Fruit fly (Drosophila melanogaster): ENCODE results near the gene Alg1.

Gene Alg1

DNA sequence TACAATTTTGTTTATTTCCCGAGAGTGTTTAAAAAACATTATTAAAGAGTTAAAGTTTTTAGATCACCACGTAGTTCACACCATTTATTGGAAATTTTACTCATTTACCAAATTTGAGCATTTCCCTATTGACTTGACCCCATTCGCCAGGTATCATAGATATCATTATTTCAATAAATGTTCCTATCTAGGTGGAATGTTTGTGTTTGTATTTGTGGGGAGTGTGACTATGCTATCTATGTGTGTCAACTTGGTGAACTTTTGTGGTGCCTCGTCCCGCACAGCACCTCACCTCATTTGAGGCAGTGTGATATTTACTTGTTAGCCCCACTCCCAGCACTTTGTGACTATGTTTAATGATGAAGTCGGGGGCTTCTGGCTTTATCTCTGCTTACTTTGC lies 17.7 kb upstream of the Alg1 start (continued):
- TF ChIP-seq CG17385 (GFP tag; optimal IDR thresholded peaks at IDR 0.05) (peak; percentile 23), CG6254 (GFP tag; optimal IDR thresholded peaks at IDR 0.05) (peak; percentile 5), Lhr (GFP tag; optimal IDR thresholded peaks at IDR 0.05) (peak; percentile 11), E2f1 (GFP tag; IDR thresholded peaks at IDR 0.05) (0 out of 2 replicates have a peak, but pooled peaks have one; percentile 11), gro (GFP tag; optimal IDR thresholded peaks at IDR 0.05) (no peak), ind (GFP tag; optimal IDR thresholded peaks at IDR 0.05) (no peak), onecut (GFP tag; IDR thresholded peaks at IDR 0.05) (peak; percentile 44), D19A (tag; optimal IDR thresholded peaks at IDR 0.05) (peak; percentile 15), nerfin-1 (tag; optimal IDR thresholded peaks at IDR 0.05) (peak; percentile 31), chinmo (GFP tag; IDR thresholded peaks at IDR 0.05; ENCODE audit: partially characterized antibody) (no peak), ap (GFP tag; IDR thresholded peaks at IDR 0.05) (no peak), CG7271 (tag; optimal IDR thresholded peaks at IDR 0.05) (no peak), otp (GFP tag; IDR thresholded peaks at IDR 0.05) (0 out of 3 replicates have a peak, but pooled peaks have one; percentile 5), CG16863 (GFP tag; optimal IDR thresholded peaks at IDR 0.05) (no peak), CG13287 (GFP tag; IDR thresholded peaks at IDR 0.05; ENCODE audit: partially characterized antibody) (no peak), CrebB (tag; optimal IDR thresholded peaks at IDR 0.05) (peak; percentile 53), sens (GFP tag) (peak; percentile 74), CG12071 (GFP tag; optimal IDR thresholded peaks at IDR 0.05) (peak; percentile 29), Eip74EF (GFP tag; optimal IDR thresholded peaks at IDR 0.05) (peak in 1 of 2 experiments; percentile 64), CG31441 (GFP tag; IDR thresholded peaks at IDR 0.05) (peak; percentile 48), Hmr (GFP tag; optimal IDR thresholded peaks at IDR 0.05) (no peak), kah (GFP tag; optimal IDR thresholded peaks at IDR 0.05) (peak; percentile 3), zfh1 (GFP tag; IDR thresholded peaks at IDR 0.05) (0 out of 3 replicates have a peak, but pooled peaks have one; percentile 29), trh (GFP tag; optimal IDR thresholded peaks at IDR 0.05) (no peak), btn (GFP tag; optimal IDR thresholded peaks at IDR 0.05) (no peak), CG8290 (GFP tag; optimal IDR thresholded peaks at IDR 0.05) (no peak), CG8290 (tag; optimal IDR thresholded peaks at IDR 0.05) (peak in 1 of 2 experiments; percentile 34), Gsc (GFP tag; IDR thresholded peaks at IDR 0.05) (no peak), PHDP (tag; optimal IDR thresholded peaks at IDR 0.05) (peak; percentile 50), kni (GFP tag; optimal IDR thresholded peaks at IDR 0.05) (peak; percentile 52), ham (GFP tag; IDR thresholded peaks at IDR 0.05) (no peak), wek (GFP tag; optimal IDR thresholded peaks at IDR 0.05) (peak; percentile 66), CG2129 (GFP tag; IDR thresholded peaks at IDR 0.05; ENCODE audit: partially characterized antibody) (no peak), CG11504 (tag; optimal IDR thresholded peaks at IDR 0.05) (peak; percentile 17), CG18262 (tag; optimal IDR thresholded peaks at IDR 0.05) (peak; percentile 47), run (tag; optimal IDR thresholded peaks at IDR 0.05) (no peak), klu (GFP tag; IDR thresholded peaks at IDR 0.05) (no peak), Blimp-1 (GFP tag; optimal IDR thresholded peaks at IDR 0.05) (peak; percentile 48), eve (GFP tag; optimal IDR thresholded peaks at IDR 0.05) (peak in 1 of 2 experiments; percentile 53), sqz (GFP tag; optimal IDR thresholded peaks at IDR 0.05) (peak; percentile 41), caup (GFP tag; optimal IDR thresholded peaks at IDR 0.05; ENCODE audit: severe bottlenecking) (peak; percentile 4), slbo (GFP tag; IDR thresholded peaks at IDR 0.05) (peak; percentile 11; the same call in 1 of the 2 replicates), esg (GFP tag; conservative IDR thresholded peaks at IDR 0.05) (no peak), crol (GFP tag; IDR thresholded peaks at IDR 0.05) (peak; percentile 68), CG9817 (tag; optimal IDR thresholded peaks at IDR 0.05) (no peak), chm (GFP tag; IDR thresholded peaks at IDR 0.05) (0 out of 2 replicates have a peak, but pooled peaks have one; percentile 26), tna (GFP tag; IDR thresholded peaks at IDR 0.05; ENCODE audit: partially characterized antibody) (no peak), CG8388 (GFP tag; optimal IDR thresholded peaks at IDR 0.05) (peak; percentile 18), CG9215 (GFP tag; IDR thresholded peaks at IDR 0.05) (no peak), CG8765 (GFP tag; IDR thresholded peaks at IDR 0.05) (no peak)
